Worm (Caenorhabditis elegans) whole organism, L1 larva: ENCODE data around the gene rabr-3.

Experiments used
- ama-1 ChIP-seq: fragments of 150-350 bp; optimal IDR thresholded peaks from 2 replicates; lab custom pipeline; 2014
- ceh-63 ChIP-seq: fragments of 200-800 bp; sonication (Bioruptor generic); optimal IDR thresholded peaks from 2 replicates; lab custom pipeline; 2018; ENCODE audit warnings: mild to moderate bottlenecking, missing genetic modification characterization, missing compliant biosample characterization
- ces-1 ChIP-seq: fragments of 150-350 bp; optimal IDR thresholded peaks from 2 replicates; lab custom pipeline; 2014; ENCODE audit warnings: missing biosample characterization, missing genetic modification reagents, missing genetic modification characterization
- lin-13 ChIP-seq: fragments of 150-350 bp; optimal IDR thresholded peaks from 2 replicates; lab custom pipeline; 2014; ENCODE audit warnings: missing biosample characterization, missing genetic modification reagents, missing genetic modification characterization
- lin-15B ChIP-seq: fragments of 150-350 bp; sonication (generic microtip); optimal IDR thresholded peaks from 3 replicates; lab custom pipeline; 2014; ENCODE audit warnings: missing biosample characterization, missing genetic modification characterization
- mep-1 ChIP-seq: fragments of 150-350 bp; optimal IDR thresholded peaks from 2 replicates; lab custom pipeline; 2014; ENCODE audit warnings: missing biosample characterization, missing genetic modification characterization
- nhr-11 ChIP-seq: fragments of 150-350 bp; optimal IDR thresholded peaks from 2 replicates; lab custom pipeline; 2014; ENCODE audit warnings: missing biosample characterization, missing genetic modification characterization
- nhr-28 ChIP-seq: fragments of 150-350 bp; optimal IDR thresholded peaks from 2 replicates; lab custom pipeline; 2014; ENCODE audit warnings: missing biosample characterization, missing genetic modification characterization
- nhr-47 ChIP-seq: sonication (generic microtip); optimal IDR thresholded peaks from 2 replicates; lab custom pipeline; 2016; ENCODE audit warnings: mild to moderate bottlenecking, missing genetic modification characterization, moderate library complexity, missing compliant biosample characterization
- nhr-77 ChIP-seq: fragments of 150-350 bp; optimal IDR thresholded peaks from 2 replicates; lab custom pipeline; 2014; ENCODE audit warnings: missing biosample characterization, missing genetic modification characterization
- nhr-90 ChIP-seq: sonication (generic microtip); optimal IDR thresholded peaks from 2 replicates; lab custom pipeline; 2016; ENCODE audit warnings: mild to moderate bottlenecking, missing genetic modification characterization, missing compliant biosample characterization; ENCODE audit not compliant: poor library complexity
- unc-62 ChIP-seq: fragments of 150-350 bp; optimal IDR thresholded peaks from 2 replicates; lab custom pipeline; 2014; ENCODE audit warnings: missing biosample characterization, missing genetic modification reagents, missing genetic modification characterization
- vab-15 ChIP-seq: sonication (generic microtip); optimal IDR thresholded peaks from 2 replicates; lab custom pipeline; 2017; ENCODE audit warnings: missing genotype, mild to moderate bottlenecking, missing genetic modification characterization, missing compliant biosample characterization

DNA sequence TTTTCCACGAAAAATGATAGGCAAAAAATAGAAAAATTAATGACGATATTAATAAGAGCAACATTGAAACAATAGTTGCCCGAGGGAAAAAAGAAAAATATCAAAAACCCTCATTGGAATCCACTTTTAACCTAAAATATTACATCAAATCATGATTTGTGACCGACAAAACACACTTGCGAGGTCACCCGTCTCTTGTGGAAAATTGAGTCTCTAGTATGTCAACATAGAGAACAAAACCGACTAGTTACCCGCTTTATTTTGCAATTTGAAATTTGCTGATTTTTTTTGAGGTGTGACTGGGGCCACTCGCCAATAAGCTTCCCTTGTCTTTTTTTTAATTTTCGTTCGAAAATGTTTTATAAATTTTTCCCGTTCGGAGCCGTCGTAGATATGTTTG lies 19.7 kb upstream of the rabr-3 start, which contains the start of gene cyp-33D1:
- no peak for TF ChIP-seq unc-62
- TF ChIP-seq lin-13, result no peak
- TF ChIP-seq vab-15 (tag; lab: Kevin White, UChicago), result no peak
- no peak for TF ChIP-seq ceh-63 (GFP tag; lab: Kevin White, UChicago)
- TF ChIP-seq nhr-28 (tag; lab: Kevin White, UChicago), result no peak
- no peak for TF ChIP-seq ama-1 (lab: Kevin White, UChicago)
- no peak for TF ChIP-seq nhr-47 (tag; lab: Kevin White, UChicago)
- TF ChIP-seq nhr-11, result no peak
- no peak for TF ChIP-seq mep-1 (tag; lab: Kevin White, UChicago)
- TF ChIP-seq nhr-77 (tag; lab: Kevin White, UChicago), result no peak
- no peak for TF ChIP-seq nhr-90 (tag; lab: Kevin White, UChicago)
- TF ChIP-seq ces-1 (GFP tag; lab: Kevin White, UChicago), result no peak
- TF ChIP-seq lin-15B, result no peak
